Worm (Caenorhabditis elegans) whole organism, L1 larva: Measurements from ENCODE around the gene erd-2.2.

Experiments used
- C04F5.9 ChIP-seq: sonication (generic microtip); optimal IDR thresholded peaks from 2 replicates; lab custom pipeline; 2016; ENCODE audit warnings: missing genetic modification characterization, missing compliant biosample characterization
- C16A3.4 ChIP-seq: fragments of 150-350 bp; optimal IDR thresholded peaks from 2 replicates; lab custom pipeline; 2014; ENCODE audit warnings: missing biosample characterization, missing genetic modification characterization
- aha-1 ChIP-seq: fragments of 150-350 bp; optimal IDR thresholded peaks from 2 replicates; lab custom pipeline; 2014; ENCODE audit warnings: missing biosample characterization, missing genetic modification characterization
- alr-1 ChIP-seq: fragments of 200-800 bp; sonication (Bioruptor generic); optimal IDR thresholded peaks from 2 replicates; lab custom pipeline; 2018; ENCODE audit warnings: borderline replicate concordance, mild to moderate bottlenecking, missing genetic modification characterization, missing compliant biosample characterization
- aly-2 ChIP-seq: fragments of 150-350 bp; optimal IDR thresholded peaks from 2 replicates; lab custom pipeline; 2014; ENCODE audit warnings: missing biosample characterization, missing genetic modification characterization
- ceh-63 ChIP-seq: fragments of 200-800 bp; sonication (Bioruptor generic); optimal IDR thresholded peaks from 2 replicates; lab custom pipeline; 2018; ENCODE audit warnings: mild to moderate bottlenecking, missing genetic modification characterization, missing compliant biosample characterization
- ceh-8 ChIP-seq: fragments of 200-800 bp; sonication (Bioruptor generic); optimal IDR thresholded peaks from 2 replicates; lab custom pipeline; 2018; ENCODE audit warnings: mild to moderate bottlenecking, missing genetic modification characterization, moderate library complexity, missing compliant biosample characterization
- ceh-82 ChIP-seq, 3 experiments: fragments of 150-350 bp in 1 of 3; sonication (generic microtip) in 2 of 3; optimal IDR thresholded peaks; 2 replicates each; lab custom pipeline; 2014 to 2017; ENCODE audit warnings: missing biosample characterization in 3 of 3, missing genetic modification characterization in 3 of 3
- ceh-90 ChIP-seq: sonication (generic microtip); optimal IDR thresholded peaks from 2 replicates; lab custom pipeline; 2016; ENCODE audit warnings: missing genetic modification characterization, missing compliant biosample characterization
- ces-1 ChIP-seq: fragments of 150-350 bp; optimal IDR thresholded peaks from 2 replicates; lab custom pipeline; 2014; ENCODE audit warnings: missing biosample characterization, missing genetic modification reagents, missing genetic modification characterization
- dpl-1 ChIP-seq, 3 experiments: fragments of 150-350 bp in 2 of 3; sonication (generic microtip) in 1 of 3; optimal IDR thresholded peaks; 2 replicates each; lab custom pipeline; 2014 to 2017; ENCODE audit warnings: missing biosample characterization in 3 of 3, missing genetic modification characterization in 3 of 3, missing genetic modification reagents in 3 of 3
- efl-1 ChIP-seq, 4 experiments: fragments of 150-350 bp; optimal IDR thresholded peaks in 3 of 4; peaks in 1 of 4; 1 replicate in 1 of 4; 2 replicates in 3 of 4; lab custom pipeline; 2014; ENCODE audit warnings: missing biosample characterization in 2 of 4, missing genetic modification characterization in 2 of 4, missing genetic modification reagents in 2 of 4
- egl-13 ChIP-seq: sonication (generic microtip); optimal IDR thresholded peaks from 2 replicates; lab custom pipeline; 2016; ENCODE audit warnings: missing genotype, missing genetic modification reagents, missing genetic modification characterization, missing compliant biosample characterization
- elt-2 ChIP-seq: sonication (generic microtip); optimal IDR thresholded peaks from 2 replicates; lab custom pipeline; 2016; ENCODE audit warnings: missing genetic modification characterization, mild to moderate bottlenecking, inconsistent platforms, missing compliant biosample characterization, missing genetic modification reagents
- ets-5 ChIP-seq: fragments of 200-800 bp; sonication (Bioruptor generic); IDR thresholded peaks from 2 replicates; pipeline ENCODE4 v1.3.6; 2022; ENCODE audit warnings: missing genetic modification characterization, missing compliant biosample characterization
- fkh-10 ChIP-seq: sonication (generic microtip); optimal IDR thresholded peaks from 2 replicates; lab custom pipeline; 2017; ENCODE audit warnings: missing biosample characterization, missing genetic modification reagents, missing genetic modification characterization
- fkh-4 ChIP-seq: sonication (generic microtip); optimal IDR thresholded peaks from 2 replicates; lab custom pipeline; 2016; ENCODE audit warnings: missing compliant biosample characterization, missing genetic modification characterization, borderline replicate concordance
- hlh-4 ChIP-seq: sonication (generic microtip); optimal IDR thresholded peaks from 2 replicates; lab custom pipeline; 2016; ENCODE audit warnings: mild to moderate bottlenecking, missing genetic modification characterization, missing compliant biosample characterization
- hpl-2 ChIP-seq: fragments of 150-350 bp; optimal IDR thresholded peaks from 2 replicates; lab custom pipeline; 2014; ENCODE audit warnings: missing biosample characterization, missing genetic modification reagents, missing genetic modification characterization
- jun-1 ChIP-seq: fragments of 150-350 bp; optimal IDR thresholded peaks from 2 replicates; lab custom pipeline; 2014; ENCODE audit warnings: missing biosample characterization, missing genetic modification reagents, missing genetic modification characterization
- lin-14 ChIP-seq: fragments of 200-800 bp; sonication (Bioruptor generic); optimal IDR thresholded peaks from 2 replicates; lab custom pipeline; 2018; ENCODE audit warnings: mild to moderate bottlenecking, missing genetic modification characterization, moderate library complexity, missing compliant biosample characterization
- lin-39 ChIP-seq: fragments of 150-350 bp; optimal IDR thresholded peaks from 2 replicates; lab custom pipeline; 2014; ENCODE audit warnings: missing biosample characterization, missing genetic modification reagents, missing genetic modification characterization
- lir-3 ChIP-seq: sonication (generic microtip); optimal IDR thresholded peaks from 2 replicates; lab custom pipeline; 2016; ENCODE audit warnings: mild to moderate bottlenecking, missing genetic modification characterization, moderate library complexity, missing compliant biosample characterization; ENCODE audit not compliant: poor library complexity
- mab-9 ChIP-seq: fragments of 200-800 bp; sonication (Bioruptor generic); IDR thresholded peaks from 2 replicates; pipeline ENCODE4 v1.3.6; 2022; ENCODE audit warnings: missing genetic modification reagents, missing genetic modification characterization, missing compliant biosample characterization
- mdl-1 ChIP-seq, 2 experiments: fragments of 150-350 bp; optimal IDR thresholded peaks; 2 replicates each; lab custom pipeline; 2014 to 2017; ENCODE audit warnings: missing biosample characterization in 2 of 2, missing genetic modification characterization in 2 of 2, inconsistent platforms in 1 of 2
- mef-2 ChIP-seq: fragments of 150-350 bp; optimal IDR thresholded peaks from 2 replicates; lab custom pipeline; 2014; ENCODE audit warnings: missing biosample characterization, missing genetic modification characterization
- nhr-11 ChIP-seq: fragments of 150-350 bp; optimal IDR thresholded peaks from 2 replicates; lab custom pipeline; 2014; ENCODE audit warnings: missing biosample characterization, missing genetic modification characterization
- nhr-19 ChIP-seq: fragments of 200-800 bp; sonication (Bioruptor generic); conservative IDR thresholded peaks from 2 replicates; pipeline ENCODE4 v1.3.6; 2022; ENCODE audit warnings: missing genetic modification characterization, missing compliant biosample characterization
- nhr-20 ChIP-seq: sonication (generic microtip); optimal IDR thresholded peaks from 2 replicates; lab custom pipeline; 2016; ENCODE audit warnings: mild to moderate bottlenecking, missing genetic modification characterization, missing compliant biosample characterization
- nhr-237 ChIP-seq: fragments of 150-350 bp; optimal IDR thresholded peaks from 2 replicates; lab custom pipeline; 2014; ENCODE audit warnings: missing biosample characterization, missing genetic modification characterization
- nhr-28 ChIP-seq: fragments of 150-350 bp; optimal IDR thresholded peaks from 2 replicates; lab custom pipeline; 2014; ENCODE audit warnings: missing biosample characterization, missing genetic modification characterization
- nhr-47 ChIP-seq: sonication (generic microtip); optimal IDR thresholded peaks from 2 replicates; lab custom pipeline; 2016; ENCODE audit warnings: mild to moderate bottlenecking, missing genetic modification characterization, moderate library complexity, missing compliant biosample characterization
- nhr-71 ChIP-seq: sonication (generic microtip); optimal IDR thresholded peaks from 2 replicates; lab custom pipeline; 2016; ENCODE audit warnings: mild to moderate bottlenecking, missing genetic modification characterization, moderate library complexity, missing compliant biosample characterization
- nhr-77 ChIP-seq: fragments of 150-350 bp; optimal IDR thresholded peaks from 2 replicates; lab custom pipeline; 2014; ENCODE audit warnings: missing biosample characterization, missing genetic modification characterization
- nhr-84 ChIP-seq: sonication (generic microtip); optimal IDR thresholded peaks from 2 replicates; lab custom pipeline; 2017; ENCODE audit warnings: missing biosample characterization, missing genetic modification characterization
- nhr-85 ChIP-seq: sonication (generic microtip); peaks from one replicate; lab custom pipeline; 2016; ENCODE audit warnings: missing genetic modification characterization, inconsistent platforms, missing compliant biosample characterization
- pag-3 ChIP-seq: sonication (generic microtip); optimal IDR thresholded peaks from 2 replicates; lab custom pipeline; 2017; ENCODE audit warnings: missing genetic modification characterization, mild to moderate bottlenecking, missing compliant biosample characterization, antibody characterized with exemption, borderline replicate concordance; ENCODE audit not compliant: insufficient read depth
- pax-3 ChIP-seq: fragments of 200-800 bp; sonication (Bioruptor generic); optimal IDR thresholded peaks from 2 replicates; lab custom pipeline; 2018; ENCODE audit warnings: mild to moderate bottlenecking, missing genetic modification characterization, moderate library complexity, missing compliant biosample characterization
- pqm-1 ChIP-seq: sonication (generic microtip); optimal IDR thresholded peaks from 3 replicates; lab custom pipeline; 2017; ENCODE audit warnings: missing biosample characterization, missing genetic modification characterization
- rnt-1 ChIP-seq: sonication (generic microtip); optimal IDR thresholded peaks from 2 replicates; lab custom pipeline; 2016; ENCODE audit warnings: mild to moderate bottlenecking, missing genetic modification characterization, moderate library complexity, missing compliant biosample characterization
- skn-1 ChIP-seq: fragments of 150-350 bp; optimal IDR thresholded peaks from 2 replicates; lab custom pipeline; 2014; ENCODE audit warnings: missing biosample characterization, missing genetic modification characterization
- snu-23 ChIP-seq: sonication (generic microtip); optimal IDR thresholded peaks from 2 replicates; lab custom pipeline; 2016; ENCODE audit warnings: missing genetic modification characterization, missing compliant biosample characterization
- sup-37 ChIP-seq: fragments of 200-800 bp; sonication (Bioruptor generic); optimal IDR thresholded peaks from 2 replicates; lab custom pipeline; 2018; ENCODE audit warnings: mild to moderate bottlenecking, missing genetic modification characterization, missing compliant biosample characterization
- swsn-7 ChIP-seq: sonication (generic microtip); optimal IDR thresholded peaks from 2 replicates; lab custom pipeline; 2016; ENCODE audit warnings: missing genetic modification characterization, missing compliant biosample characterization
- unc-130 ChIP-seq: fragments of 150-350 bp; optimal IDR thresholded peaks from 2 replicates; lab custom pipeline; 2017; ENCODE audit warnings: missing biosample characterization, missing genetic modification characterization, inconsistent platforms
- unc-30 ChIP-seq: sonication (generic microtip); optimal IDR thresholded peaks from 2 replicates; lab custom pipeline; 2017; ENCODE audit warnings: missing biosample characterization, missing genetic modification characterization
- unc-86 ChIP-seq: sonication (generic microtip); optimal IDR thresholded peaks from 2 replicates; lab custom pipeline; 2016; ENCODE audit warnings: missing genetic modification characterization, missing compliant biosample characterization
- vab-15 ChIP-seq: sonication (generic microtip); optimal IDR thresholded peaks from 2 replicates; lab custom pipeline; 2017; ENCODE audit warnings: missing genotype, mild to moderate bottlenecking, missing genetic modification characterization, missing compliant biosample characterization
- xbp-1 ChIP-seq: sonication (generic microtip); optimal IDR thresholded peaks from 2 replicates; lab custom pipeline; 2016; ENCODE audit warnings: missing genetic modification characterization, missing compliant biosample characterization
- zip-4 ChIP-seq: fragments of 200-800 bp; sonication (Bioruptor generic); optimal IDR thresholded peaks from 2 replicates; lab custom pipeline; 2018; ENCODE audit warnings: mild to moderate bottlenecking, missing genetic modification characterization, moderate library complexity, missing compliant biosample characterization
- ztf-4 ChIP-seq: fragments of 150-350 bp; optimal IDR thresholded peaks from 2 replicates; lab custom pipeline; 2014; ENCODE audit warnings: missing biosample characterization, missing genetic modification characterization

The erd-2.2 gene

ce11 chrIII:5943368-5944180, 36.7 kb downstream of the erd-2.2 start (continued):
- TF ChIP-seq mef-2 (tag; lab: Kevin White, UChicago): no peak
- no peak for TF ChIP-seq vab-15 (tag; lab: Kevin White, UChicago)
- TF ChIP-seq aly-2 (tag; lab: Kevin White, UChicago): peak; percentile 98
- TF ChIP-seq pag-3 (tag; lab: Kevin White, UChicago): no peak
- peak; percentile 48 for TF ChIP-seq nhr-85 (tag; lab: Kevin White, UChicago)
- no peak for TF ChIP-seq ceh-8 (GFP tag; lab: Kevin White, UChicago)
- TF ChIP-seq unc-30 (tag; lab: Kevin White, UChicago): no peak
- TF ChIP-seq alr-1 (tag; lab: Kevin White, UChicago): no peak
- TF ChIP-seq fkh-10: no peak
- TF ChIP-seq nhr-237: no peak
- TF ChIP-seq sup-37 (GFP tag; lab: Kevin White, UChicago): no peak
- TF ChIP-seq ceh-82 (tag; optimal IDR thresholded peaks at IDR 0.05; lab: Kevin White, UChicago): no peak
- no peak for TF ChIP-seq zip-4 (GFP tag; lab: Kevin White, UChicago)
- TF ChIP-seq egl-13: no peak
- no peak for TF ChIP-seq nhr-28 (tag; lab: Kevin White, UChicago)
- TF ChIP-seq ztf-4 (tag; lab: Kevin White, UChicago): peak; percentile 22
- peak; percentile 54 for TF ChIP-seq nhr-71
- TF ChIP-seq nhr-84 (tag; lab: Kevin White, UChicago): no peak
- no peak for TF ChIP-seq mab-9 (GFP tag; lab: Robert Waterston, UW)
- no peak for TF ChIP-seq fkh-4 (tag; lab: Kevin White, UChicago)
- TF ChIP-seq snu-23: peak; percentile 27
- TF ChIP-seq ceh-63 (GFP tag; lab: Kevin White, UChicago): no peak
- no peak for TF ChIP-seq C04F5.9 (tag; lab: Kevin White, UChicago)
- TF ChIP-seq efl-1 (optimal IDR thresholded peaks at IDR 0.05; lab: Kevin White, UChicago): peak in 1 of 2 experiments; percentile 24
- peak in 1 of 2 experiments; percentile 92 for TF ChIP-seq efl-1 (GFP tag; optimal IDR thresholded peaks at IDR 0.05 in 1 of 2; lab: Kevin White, UChicago)
- no peak for TF ChIP-seq nhr-11 (tag; lab: Kevin White, UChicago)
- no peak for TF ChIP-seq ets-5 (GFP tag; lab: Robert Waterston, UW)
- TF ChIP-seq lin-14: peak; percentile 25
- no peak for TF ChIP-seq aha-1
- TF ChIP-seq nhr-20: peak; percentile 40
- TF ChIP-seq ceh-90 (tag; lab: Kevin White, UChicago): no peak
- TF ChIP-seq nhr-47 (tag; lab: Kevin White, UChicago): peak; percentile 58
- TF ChIP-seq nhr-19 (GFP tag; lab: Robert Waterston, UW): no peak
- TF ChIP-seq pqm-1: no peak
- TF ChIP-seq nhr-77 (tag; lab: Kevin White, UChicago): no peak
- no peak for TF ChIP-seq swsn-7
- TF ChIP-seq mdl-1 (tag; optimal IDR thresholded peaks at IDR 0.05; lab: Kevin White, UChicago): no peak
- peak; percentile 39 for TF ChIP-seq elt-2 (tag; lab: Kevin White, UChicago)
- TF ChIP-seq lin-39 (tag; lab: Kevin White, UChicago): no peak
- TF ChIP-seq C16A3.4 (tag; lab: Kevin White, UChicago): no peak
- TF ChIP-seq pax-3 (tag; lab: Kevin White, UChicago): no peak
- no peak for TF ChIP-seq unc-130 (tag; lab: Kevin White, UChicago)
- no peak for TF ChIP-seq rnt-1 (tag; lab: Kevin White, UChicago)
- peak; percentile 57 for TF ChIP-seq lir-3
- no peak for TF ChIP-seq unc-86 (tag; lab: Kevin White, UChicago)
- peak; percentile 18 for TF ChIP-seq xbp-1 (tag; lab: Kevin White, UChicago)
- no peak for TF ChIP-seq dpl-1 (GFP tag; optimal IDR thresholded peaks at IDR 0.05; lab: Kevin White, UChicago)
- TF ChIP-seq ces-1: no peak
- TF ChIP-seq hpl-2: peak; percentile 67
- TF ChIP-seq jun-1: no peak
- TF ChIP-seq skn-1 (tag; lab: Kevin White, UChicago): no peak
- no peak for TF ChIP-seq hlh-4 (tag; lab: Kevin White, UChicago)
